Fruit fly (Drosophila melanogaster): Measurements from ENCODE around the gene CG7992.

Gene CG7992

DNA sequence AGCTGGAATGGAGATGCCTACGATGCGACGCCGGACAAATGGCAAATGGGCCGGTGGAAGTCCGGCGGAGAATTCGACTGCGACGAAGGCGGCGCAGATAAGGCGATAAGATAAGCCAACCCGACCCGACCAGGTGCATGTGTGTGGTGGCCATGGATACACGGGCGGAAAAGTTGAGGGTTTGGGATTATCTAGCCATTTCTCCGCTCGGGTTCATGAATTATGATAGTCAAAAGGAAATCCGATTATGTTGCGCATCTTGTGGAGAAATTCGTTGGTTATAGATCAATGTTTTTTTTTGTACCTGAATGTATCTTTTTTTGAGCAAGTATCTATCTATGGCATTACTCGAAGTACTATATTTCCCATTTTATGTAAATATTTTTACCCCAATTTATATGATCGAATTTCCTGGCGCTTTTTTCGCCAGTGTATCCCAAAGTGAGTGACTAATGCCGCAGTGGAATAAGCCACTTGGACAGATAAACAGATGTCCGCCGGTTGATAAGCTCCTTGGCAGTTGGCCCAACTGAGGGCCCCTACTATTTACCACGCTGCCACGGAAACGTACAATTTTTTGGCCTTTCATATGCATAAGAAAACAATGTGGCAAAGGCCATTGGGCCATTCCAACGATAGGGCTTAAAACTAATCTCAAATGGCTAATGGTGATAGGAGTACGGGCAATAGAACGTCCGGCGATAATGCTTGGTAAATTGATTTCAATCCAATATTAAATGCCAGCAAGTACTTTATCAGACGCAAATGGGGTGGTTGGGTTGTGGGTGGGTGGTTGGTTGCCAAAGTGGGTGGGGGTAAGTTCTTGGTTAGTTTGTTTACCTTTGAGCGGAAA is at the start of gene CG7992:
TSS of gene CG7992 (minus strand) at position 51 of the 853 bp plus-strand sequence.
- TF ChIP-seq Myc (optimal IDR thresholded peaks at IDR 0.05) (no peak), h (optimal IDR thresholded peaks at IDR 0.05) (no peak), Sin3A (optimal IDR thresholded peaks at IDR 0.05) (no peak), insv (optimal IDR thresholded peaks at IDR 0.05) (no peak), psq (optimal IDR thresholded peaks at IDR 0.05) (no peak), ttk (optimal IDR thresholded peaks at IDR 0.05) (no peak)

DNA sequence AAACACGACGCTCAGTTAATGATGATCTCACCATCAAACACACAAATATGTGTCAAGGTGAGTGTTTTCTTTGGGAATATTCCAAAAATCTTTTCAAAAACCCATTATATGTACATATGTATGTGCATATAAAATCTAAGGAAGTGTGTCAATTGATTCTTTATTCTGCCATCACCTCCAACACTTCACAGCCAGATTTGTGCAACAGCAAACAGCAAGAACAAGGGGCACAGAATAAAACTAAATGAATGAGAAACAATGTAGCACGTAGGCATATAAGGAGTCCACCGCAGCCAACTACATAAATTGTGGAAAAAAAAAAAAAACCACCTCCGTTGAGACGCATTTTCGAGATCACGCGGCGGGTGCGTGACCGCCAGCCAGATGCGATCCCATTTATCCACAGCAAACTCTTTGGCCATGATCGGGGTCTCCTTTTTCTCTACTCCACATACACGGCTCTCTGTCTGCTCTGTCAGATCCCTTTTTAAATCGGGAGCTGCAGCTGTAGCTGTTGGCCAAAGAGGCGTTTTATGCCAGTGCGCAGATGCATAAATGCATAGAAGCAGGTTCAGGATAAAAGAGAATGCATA is 48.9 kb upstream of the CG7992 start:
- TF ChIP-seq Myc (optimal IDR thresholded peaks at IDR 0.05) (no peak), h (optimal IDR thresholded peaks at IDR 0.05) (no peak), ttk (optimal IDR thresholded peaks at IDR 0.05) (no peak), Sin3A (optimal IDR thresholded peaks at IDR 0.05) (no peak), psq (optimal IDR thresholded peaks at IDR 0.05) (no peak), insv (optimal IDR thresholded peaks at IDR 0.05) (no peak)

DNA sequence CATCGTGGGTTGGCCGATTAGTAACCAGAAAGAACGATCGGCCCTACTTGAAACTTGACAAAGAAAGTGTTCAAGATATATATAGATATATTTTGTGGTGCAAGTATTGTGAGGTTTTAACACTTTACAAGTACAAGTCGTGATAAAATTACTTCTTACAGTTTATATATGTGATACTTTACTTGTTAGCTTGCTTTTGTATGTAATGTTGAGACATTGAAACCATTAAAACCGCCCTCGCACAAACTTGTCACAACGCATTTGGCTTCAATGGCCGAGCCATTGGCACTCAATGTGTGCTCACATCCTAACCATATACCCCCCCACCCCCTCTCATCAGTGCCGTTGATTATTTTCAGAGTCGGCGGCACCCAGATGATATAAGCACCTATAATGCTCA is 47.9 kb upstream of the CG7992 start:
- TF ChIP-seq ttk (optimal IDR thresholded peaks at IDR 0.05) (no peak), Sin3A (optimal IDR thresholded peaks at IDR 0.05) (no peak), insv (optimal IDR thresholded peaks at IDR 0.05) (no peak), psq (optimal IDR thresholded peaks at IDR 0.05) (no peak), h (optimal IDR thresholded peaks at IDR 0.05) (no peak), Myc (optimal IDR thresholded peaks at IDR 0.05) (no peak)

DNA sequence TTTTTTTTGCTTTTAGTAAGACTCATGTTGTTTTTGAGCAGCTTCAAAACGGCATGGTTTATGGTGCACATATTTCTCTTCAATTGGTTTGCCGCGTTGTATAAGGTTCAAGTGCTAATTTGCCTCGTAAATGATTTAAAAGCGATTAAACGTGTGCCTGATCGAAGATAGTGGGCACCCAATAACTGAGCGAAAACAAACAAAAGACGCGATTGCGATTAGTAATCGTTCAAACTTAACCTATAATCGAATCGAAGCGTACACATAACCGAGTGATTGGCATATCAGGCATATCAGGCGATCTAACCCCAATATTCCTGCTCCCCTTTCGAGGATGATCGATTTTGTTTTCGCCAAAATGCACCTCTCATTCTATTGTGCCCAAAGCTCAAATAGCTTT is 47.0 kb upstream of the CG7992 start:
- TF ChIP-seq psq (optimal IDR thresholded peaks at IDR 0.05) (no peak), Sin3A (optimal IDR thresholded peaks at IDR 0.05) (no peak), ttk (optimal IDR thresholded peaks at IDR 0.05) (no peak), Myc (optimal IDR thresholded peaks at IDR 0.05) (no peak), h (optimal IDR thresholded peaks at IDR 0.05) (no peak), insv (optimal IDR thresholded peaks at IDR 0.05) (no peak)

DNA sequence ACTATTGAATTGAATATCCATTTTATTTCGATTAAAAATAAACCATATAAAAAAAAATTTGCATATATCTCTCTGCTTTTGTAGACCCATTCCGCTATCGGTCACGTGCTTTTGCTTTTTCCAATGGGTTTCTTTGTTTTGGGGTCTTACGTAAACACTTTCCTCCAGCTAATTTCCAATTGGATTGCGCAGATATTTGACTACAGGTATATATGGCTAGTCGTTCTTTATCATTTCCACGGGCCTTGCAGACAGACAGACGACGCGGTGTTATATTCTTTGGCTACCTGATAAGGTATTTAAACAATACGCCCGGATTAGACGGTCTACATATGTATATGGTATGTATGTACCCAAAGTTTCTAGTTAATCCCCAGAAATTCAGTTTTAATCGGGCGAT is 46.3 kb upstream of the CG7992 start:
- TF ChIP-seq insv (optimal IDR thresholded peaks at IDR 0.05) = no peak
- TF ChIP-seq ttk (optimal IDR thresholded peaks at IDR 0.05) = no peak
- no peak for TF ChIP-seq h (optimal IDR thresholded peaks at IDR 0.05)
- no peak for TF ChIP-seq psq (optimal IDR thresholded peaks at IDR 0.05)
- no peak for TF ChIP-seq Sin3A (optimal IDR thresholded peaks at IDR 0.05)
- TF ChIP-seq Myc (optimal IDR thresholded peaks at IDR 0.05) = no peak

DNA sequence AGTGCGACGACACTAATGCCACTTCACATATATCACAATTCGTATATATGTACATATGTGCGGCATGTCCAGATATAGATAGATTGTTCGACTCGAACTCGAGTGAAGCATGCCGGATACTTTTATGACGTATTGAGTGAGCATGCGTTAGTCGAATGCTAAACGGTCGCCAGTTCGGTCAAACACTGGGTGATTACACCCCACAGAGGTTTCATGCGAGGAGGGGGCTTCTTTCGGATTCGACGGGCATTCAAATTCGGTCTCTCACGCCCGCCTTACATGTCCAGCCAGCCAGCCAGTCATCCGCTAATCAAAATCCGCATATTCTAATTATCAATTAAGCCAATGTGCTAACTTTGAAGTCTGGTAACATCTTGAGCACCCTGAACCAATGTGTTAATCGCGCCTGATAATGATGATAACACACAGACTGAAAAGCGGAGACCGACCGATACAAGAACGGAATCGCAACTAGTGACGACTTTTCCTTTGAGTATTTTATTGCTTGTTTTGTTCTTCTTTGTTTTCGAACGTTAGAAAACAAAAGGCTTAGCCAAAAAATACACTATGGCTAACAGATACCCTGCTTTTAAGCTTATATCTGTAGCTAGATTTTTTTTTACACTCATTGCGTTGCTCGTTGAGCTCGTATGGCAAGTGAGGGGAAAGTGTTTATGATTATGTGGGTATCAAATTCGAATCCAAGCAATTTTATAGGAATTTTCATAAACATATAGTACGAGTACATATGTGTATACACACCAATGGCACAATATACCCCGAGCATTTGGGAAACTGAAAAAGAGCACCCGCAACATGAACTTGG is 44.9 kb upstream of the CG7992 start:
- no peak for TF ChIP-seq psq (optimal IDR thresholded peaks at IDR 0.05)
- TF ChIP-seq Sin3A (optimal IDR thresholded peaks at IDR 0.05) = no peak
- no peak for TF ChIP-seq h (optimal IDR thresholded peaks at IDR 0.05)
- TF ChIP-seq insv (optimal IDR thresholded peaks at IDR 0.05) = no peak
- TF ChIP-seq ttk (optimal IDR thresholded peaks at IDR 0.05) = no peak
- TF ChIP-seq Myc (optimal IDR thresholded peaks at IDR 0.05) = no peak

DNA sequence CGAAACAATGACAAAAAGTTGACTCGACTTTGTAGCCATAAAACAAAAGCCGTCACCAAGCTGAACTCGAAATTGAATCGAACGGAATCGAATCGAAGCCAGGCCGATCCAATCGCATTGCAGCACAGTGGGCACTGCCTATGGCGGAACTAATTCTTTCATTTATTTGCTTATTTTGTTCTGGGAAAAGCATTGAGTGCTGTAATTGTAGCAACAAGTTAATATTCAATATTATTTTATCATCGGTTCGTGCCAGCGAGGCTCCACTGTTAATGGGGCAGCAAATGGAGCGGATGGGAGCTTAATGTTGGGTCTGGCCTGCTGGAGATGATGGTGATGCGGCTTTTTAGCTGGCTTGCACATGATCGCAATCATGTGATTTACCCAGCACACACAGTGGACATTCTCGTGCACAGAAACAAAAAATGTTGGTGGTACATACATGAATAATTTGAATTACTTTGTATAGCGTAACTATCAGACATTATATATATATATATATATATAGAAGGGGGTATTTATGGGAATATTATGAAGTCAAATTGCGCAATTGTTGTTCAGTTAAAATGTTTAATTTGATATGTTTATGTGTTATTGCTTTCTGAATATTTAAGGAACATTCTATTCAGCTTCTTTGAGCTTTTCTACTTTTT is 42.4 kb upstream of the CG7992 start:
- TF ChIP-seq ttk (optimal IDR thresholded peaks at IDR 0.05) = no peak
- TF ChIP-seq h (optimal IDR thresholded peaks at IDR 0.05) = no peak
- no peak for TF ChIP-seq Myc (optimal IDR thresholded peaks at IDR 0.05)
- no peak for TF ChIP-seq insv (optimal IDR thresholded peaks at IDR 0.05)
- no peak for TF ChIP-seq Sin3A (optimal IDR thresholded peaks at IDR 0.05)

DNA sequence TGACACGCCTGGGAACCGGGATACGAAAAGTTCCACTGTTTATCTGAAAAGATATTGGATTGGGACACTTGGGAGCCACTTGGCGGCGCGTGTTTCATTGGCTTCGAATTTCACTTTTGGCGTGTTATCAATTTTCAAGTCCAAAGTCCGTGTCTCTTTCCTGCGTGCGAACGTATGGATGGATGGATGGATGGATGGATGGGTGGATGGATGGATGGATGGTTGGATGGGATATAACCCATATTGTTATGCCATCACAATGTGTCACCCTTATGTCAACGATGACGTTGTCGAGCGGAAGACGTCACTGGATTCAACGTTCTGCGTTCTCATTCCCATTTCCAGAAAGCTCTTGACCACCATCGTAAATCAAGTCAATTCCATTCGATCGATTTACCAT is 40.7 kb upstream of the CG7992 start:
- TF ChIP-seq insv (optimal IDR thresholded peaks at IDR 0.05) = no peak
- TF ChIP-seq ttk (optimal IDR thresholded peaks at IDR 0.05) = no peak
- TF ChIP-seq Sin3A (optimal IDR thresholded peaks at IDR 0.05) = no peak
- TF ChIP-seq psq (optimal IDR thresholded peaks at IDR 0.05) = no peak
- TF ChIP-seq Myc (optimal IDR thresholded peaks at IDR 0.05) = no peak
- TF ChIP-seq h (optimal IDR thresholded peaks at IDR 0.05) = no peak

DNA sequence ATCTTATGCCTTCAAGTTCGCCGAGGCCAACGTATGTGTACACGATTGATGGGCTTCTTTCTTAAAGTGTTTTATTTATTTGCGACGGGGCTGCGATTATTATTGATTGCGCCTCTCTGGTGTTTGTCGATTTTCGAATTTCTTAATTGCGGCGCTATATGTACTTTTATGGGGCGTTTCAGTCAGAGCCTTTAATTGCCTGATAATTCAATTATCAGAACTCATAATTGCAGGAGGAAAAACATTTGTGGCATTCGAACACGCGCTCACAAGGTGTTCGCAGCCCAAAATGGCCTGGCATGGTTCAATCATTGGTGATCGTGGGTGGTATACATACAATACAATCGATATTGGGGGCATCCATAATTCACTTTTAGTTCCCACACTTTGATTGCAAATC is 39.2 kb upstream of the CG7992 start:
- no peak for TF ChIP-seq h (optimal IDR thresholded peaks at IDR 0.05)
- TF ChIP-seq Sin3A (optimal IDR thresholded peaks at IDR 0.05) = no peak
- TF ChIP-seq insv (optimal IDR thresholded peaks at IDR 0.05) = no peak
- TF ChIP-seq Myc (optimal IDR thresholded peaks at IDR 0.05) = no peak
- TF ChIP-seq psq (optimal IDR thresholded peaks at IDR 0.05) = no peak
- TF ChIP-seq ttk (optimal IDR thresholded peaks at IDR 0.05) = no peak

DNA sequence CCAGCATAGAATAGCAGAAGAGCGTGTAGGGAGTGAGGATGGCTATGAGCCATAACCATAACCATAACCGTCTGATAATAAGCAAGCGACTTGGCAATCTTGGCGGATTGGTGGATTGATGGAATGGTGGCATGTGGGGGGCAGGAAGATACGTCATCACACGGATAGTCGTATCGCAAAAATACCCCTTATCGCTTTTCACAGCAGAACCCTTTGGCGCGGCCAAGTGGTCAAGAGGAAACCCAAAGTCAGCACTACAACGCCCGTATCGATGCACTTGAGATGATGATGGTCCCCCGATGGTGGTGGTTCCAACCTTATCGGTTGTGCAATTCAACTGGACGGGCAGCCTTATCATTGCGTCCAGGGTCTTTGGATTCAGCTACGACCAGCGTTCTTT is 38.4 kb upstream of the CG7992 start:
- TF ChIP-seq ttk (optimal IDR thresholded peaks at IDR 0.05) (no peak), psq (optimal IDR thresholded peaks at IDR 0.05) (no peak), Myc (optimal IDR thresholded peaks at IDR 0.05) (no peak), Sin3A (optimal IDR thresholded peaks at IDR 0.05) (no peak), insv (optimal IDR thresholded peaks at IDR 0.05) (no peak), h (optimal IDR thresholded peaks at IDR 0.05) (no peak)

DNA sequence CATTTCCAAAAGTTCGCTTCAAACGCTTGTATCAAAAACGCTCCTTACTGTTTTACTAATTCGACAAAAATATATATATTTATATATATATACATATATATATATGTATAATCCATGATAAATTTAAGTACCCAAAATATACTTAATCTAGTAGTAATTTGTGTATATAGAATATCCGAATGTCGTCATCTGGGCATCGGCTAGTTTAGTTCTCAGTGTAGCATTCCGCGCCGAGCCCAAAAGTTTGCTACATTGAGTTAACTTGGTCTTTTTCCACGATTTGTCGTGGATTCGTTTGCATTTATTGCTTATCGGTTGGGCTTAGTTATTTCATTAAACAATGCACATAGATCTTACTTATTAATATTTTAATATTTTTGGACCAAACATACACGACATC is 34.2 kb upstream of the CG7992 start:
- TF ChIP-seq ttk (optimal IDR thresholded peaks at IDR 0.05) (no peak), psq (optimal IDR thresholded peaks at IDR 0.05) (no peak), h (optimal IDR thresholded peaks at IDR 0.05) (no peak), Sin3A (optimal IDR thresholded peaks at IDR 0.05) (no peak), insv (optimal IDR thresholded peaks at IDR 0.05) (no peak), Myc (optimal IDR thresholded peaks at IDR 0.05) (no peak)
